Worm (Caenorhabditis elegans) whole organism, L4 larva: Measurements from ENCODE around the gene pals-16.

Experiments
- F49E8.2 ChIP-seq: sonication (generic microtip); optimal IDR thresholded peaks from 2 replicates; lab custom pipeline; 2016; ENCODE audit warnings: missing compliant biosample characterization, mild to moderate bottlenecking, missing genetic modification characterization, borderline replicate concordance
- T20F7.1 ChIP-seq: fragments of 200-800 bp; sonication (Bioruptor generic); optimal IDR thresholded peaks from 2 replicates; lab custom pipeline; 2018; ENCODE audit warnings: mild to moderate bottlenecking, missing genetic modification characterization, missing compliant biosample characterization
- T26A8.4 ChIP-seq: fragments of 200-800 bp; sonication (Bioruptor generic); IDR thresholded peaks from 2 replicates; pipeline ENCODE4 v1.3.6; 2022; ENCODE audit warnings: missing genetic modification characterization, missing compliant biosample characterization
- Y105C5A.15 ChIP-seq: fragments of 200-800 bp; sonication (Bioruptor generic); IDR thresholded peaks from 2 replicates; pipeline ENCODE4 v1.3.6; 2022; ENCODE audit warnings: missing genetic modification characterization, missing compliant biosample characterization
- Y5F2A.4 ChIP-seq: fragments of 200-800 bp; sonication (Bioruptor generic); optimal IDR thresholded peaks from 2 replicates; lab custom pipeline; 2018; ENCODE audit warnings: mild to moderate bottlenecking, missing genetic modification characterization, missing compliant biosample characterization
- aha-1 ChIP-seq: fragments of 150-350 bp; peaks from one replicate; lab custom pipeline; 2014; ENCODE audit warnings: missing biosample characterization, missing genetic modification characterization
- aly-2 ChIP-seq: sonication (generic microtip); optimal IDR thresholded peaks from 2 replicates; lab custom pipeline; 2018; ENCODE audit warnings: missing biosample characterization, missing genetic modification characterization
- ama-1 ChIP-seq: fragments of 150-350 bp; optimal IDR thresholded peaks from 2 replicates; lab custom pipeline; 2014; ENCODE audit warnings: inconsistent platforms, mixed read lengths
- attf-4 ChIP-seq: sonication (generic microtip); optimal IDR thresholded peaks from 3 replicates; lab custom pipeline; 2017; ENCODE audit warnings: missing biosample characterization, missing genetic modification characterization
- ceh-44 ChIP-seq: fragments of 200-800 bp; sonication (Bioruptor generic); IDR thresholded peaks from 2 replicates; pipeline ENCODE4 v1.3.6; 2022; ENCODE audit warnings: missing genetic modification reagents, missing genetic modification characterization, missing compliant biosample characterization
- ceh-62 ChIP-seq: sonication (generic microtip); optimal IDR thresholded peaks from 2 replicates; lab custom pipeline; 2017; ENCODE audit warnings: missing biosample characterization, missing genetic modification characterization
- daf-12 ChIP-seq: fragments of 150-350 bp; optimal IDR thresholded peaks from 2 replicates; lab custom pipeline; 2014; ENCODE audit warnings: missing biosample characterization, missing genetic modification reagents, missing genetic modification characterization
- daf-16 ChIP-seq, 3 experiments: sonication (generic microtip); optimal IDR thresholded peaks; 2 replicates each; lab custom pipeline; 2016 to 2017; ENCODE audit warnings: missing genetic modification characterization in 3 of 3, missing genetic modification reagents in 3 of 3, mild to moderate bottlenecking in 2 of 3, missing compliant biosample characterization in 2 of 3, missing biosample characterization in 1 of 3, moderate library complexity in 1 of 3
- fos-1 ChIP-seq: fragments of 150-350 bp; optimal IDR thresholded peaks from 2 replicates; lab custom pipeline; 2014; ENCODE audit warnings: missing biosample characterization, missing genetic modification characterization
- hmg-1.1 ChIP-seq: fragments of 200-800 bp; sonication (Bioruptor generic); IDR thresholded peaks from 2 replicates; pipeline ENCODE4 v1.3.6; 2022; ENCODE audit warnings: missing genetic modification reagents, missing genetic modification characterization, missing compliant biosample characterization
- lin-1 ChIP-seq: fragments of 200-800 bp; sonication (Bioruptor generic); IDR thresholded peaks from 2 replicates; pipeline ENCODE4 v1.3.6; 2022; ENCODE audit warnings: missing genetic modification reagents, missing genetic modification characterization, missing compliant biosample characterization
- lin-38 ChIP-seq: fragments of 200-800 bp; sonication (Bioruptor generic); IDR thresholded peaks from 2 replicates; pipeline ENCODE4 v1.3.6; 2022; ENCODE audit warnings: missing genetic modification reagents, missing genetic modification characterization, missing compliant biosample characterization
- lir-3 ChIP-seq: sonication (generic microtip); optimal IDR thresholded peaks from 2 replicates; lab custom pipeline; 2016; ENCODE audit warnings: mild to moderate bottlenecking, missing genetic modification characterization, missing compliant biosample characterization
- lsy-2 ChIP-seq, 2 experiments: fragments of 150-350 bp in 1 of 2; sonication (generic microtip) in 1 of 2; optimal IDR thresholded peaks; 2 replicates each; lab custom pipeline; 2014 to 2017; ENCODE audit warnings: missing biosample characterization in 2 of 2, missing genetic modification characterization in 2 of 2
- nhr-102 ChIP-seq: sonication (generic microtip); optimal IDR thresholded peaks from 2 replicates; lab custom pipeline; 2016; ENCODE audit warnings: mild to moderate bottlenecking, missing genetic modification characterization, moderate library complexity, missing compliant biosample characterization
- nhr-28 ChIP-seq: fragments of 150-350 bp; optimal IDR thresholded peaks from 2 replicates; lab custom pipeline; 2014; ENCODE audit warnings: missing biosample characterization, missing genetic modification characterization
- pha-4 ChIP-seq, 2 experiments: fragments of 150-350 bp in 1 of 2; fragments of 200-800 bp in 1 of 2; sonication (Bioruptor generic) in 1 of 2; IDR thresholded peaks in 1 of 2; optimal IDR thresholded peaks in 1 of 2; 2 replicates each; pipeline versions ENCODE4 v1.3.6 to Lab custom; 2014 to 2022; ENCODE audit warnings: missing genetic modification characterization in 2 of 2, missing genetic modification reagents in 2 of 2, missing biosample characterization in 1 of 2, missing compliant biosample characterization in 1 of 2
- pqm-1 ChIP-seq: sonication (generic microtip); optimal IDR thresholded peaks from 2 replicates; lab custom pipeline; 2017; ENCODE audit warnings: missing biosample characterization, missing genetic modification characterization
- snpc-4 ChIP-seq: fragments of 150-350 bp; optimal IDR thresholded peaks from 2 replicates; lab custom pipeline; 2014; ENCODE audit warnings: missing biosample characterization, missing genetic modification characterization
- spr-1 ChIP-seq: sonication (generic microtip); optimal IDR thresholded peaks from 2 replicates; lab custom pipeline; 2016; ENCODE audit warnings: mild to moderate bottlenecking, missing genetic modification characterization, missing compliant biosample characterization
- spr-3 ChIP-seq: fragments of 200-800 bp; sonication (Bioruptor generic); optimal IDR thresholded peaks from 2 replicates; lab custom pipeline; 2018; ENCODE audit warnings: mild to moderate bottlenecking, missing genetic modification characterization, missing compliant biosample characterization
- unc-130 ChIP-seq: sonication (generic microtip); optimal IDR thresholded peaks from 2 replicates; lab custom pipeline; 2016; ENCODE audit warnings: missing genetic modification reagents, missing genetic modification characterization, missing compliant biosample characterization
- unc-39 ChIP-seq: sonication (generic microtip); optimal IDR thresholded peaks from 2 replicates; lab custom pipeline; 2017; ENCODE audit warnings: missing biosample characterization, missing genetic modification characterization
- vab-7 ChIP-seq: fragments of 200-800 bp; sonication (Bioruptor generic); IDR thresholded peaks from 2 replicates; pipeline ENCODE4 v1.3.6; 2022; ENCODE audit warnings: missing genetic modification reagents, missing genetic modification characterization, missing compliant biosample characterization
- ztf-7 ChIP-seq: fragments of 150-350 bp; optimal IDR thresholded peaks from 2 replicates; lab custom pipeline; 2014; ENCODE audit warnings: missing biosample characterization, missing genetic modification characterization

pals-16 gene

ce11 chrIII:1409139-1409538 is 9.4 kb downstream of the pals-16 start, which contains the start of gene Y82E9BR.22:
Gene Y82E9BR.22 (minus strand): TSS chrIII:1409239.
- TF ChIP-seq ceh-44 (GFP tag; lab: Robert Waterston, UW) (no peak), lsy-2 (tag; optimal IDR thresholded peaks at IDR 0.05; lab: Kevin White, UChicago) (no peak), vab-7 (GFP tag; lab: Robert Waterston, UW) (no peak), ztf-7 (no peak), T26A8.4 (GFP tag; lab: Robert Waterston, UW) (no peak), ceh-62 (tag; lab: Kevin White, UChicago) (no peak), Y5F2A.4 (GFP tag; lab: Kevin White, UChicago) (no peak), ama-1 (lab: Kevin White, UChicago) (no peak), Y105C5A.15 (GFP tag; lab: Robert Waterston, UW) (no peak), lin-1 (GFP tag; lab: Robert Waterston, UW) (no peak)

ce11 chrIII:1413125-1413837 is 13.5 kb downstream of the pals-16 start:
- TF ChIP-seq unc-39 (no peak), spr-3 (no peak), lin-38 (peak; percentile 83), fos-1 (tag; lab: Kevin White, UChicago) (no peak), F49E8.2 (tag; lab: Kevin White, UChicago) (peak; percentile 6), hmg-1.1 (GFP tag; lab: Robert Waterston, UW) (no peak)
- TF ChIP-seq, all 104 proteins: peak for 2

DNA sequence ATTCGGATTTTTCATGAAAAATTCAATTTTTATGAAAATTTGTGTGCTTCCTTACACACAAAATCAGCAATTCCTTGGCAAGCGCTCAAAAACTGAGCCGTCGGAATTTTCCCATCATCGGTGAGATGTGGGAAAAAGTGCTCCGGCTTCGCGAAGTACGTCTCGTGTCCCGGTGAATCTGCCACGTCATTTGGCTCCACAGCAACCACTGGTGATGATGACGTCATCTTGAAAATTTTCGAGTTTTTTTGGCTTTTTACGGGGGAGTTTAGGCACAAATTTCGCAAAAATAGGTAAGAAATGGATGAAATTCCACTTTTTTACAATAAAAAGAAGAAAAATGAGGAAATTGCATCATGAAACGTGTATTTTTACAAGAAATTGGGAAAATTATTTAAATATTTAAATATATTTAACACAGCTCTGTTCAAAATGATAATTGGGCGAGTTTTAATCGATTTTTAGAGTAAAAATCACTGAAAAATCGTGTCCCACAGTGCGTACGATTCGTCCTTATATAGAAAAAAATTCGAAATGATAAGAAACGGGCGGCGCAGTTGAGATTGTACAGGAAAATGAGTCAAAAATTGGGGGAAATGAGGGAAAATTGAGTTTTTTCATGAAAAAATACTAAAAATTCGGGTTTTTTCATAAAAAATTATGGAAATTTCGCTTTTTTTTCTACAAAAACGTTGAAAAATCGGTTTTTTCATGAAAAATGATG is 14.3 kb downstream of the pals-16 start, which contains the start of gene Y82E9BR.14:
Gene Y82E9BR.14 (minus strand): TSS at position 227 of the 724 bp plus-strand sequence.
- TF ChIP-seq nhr-28 (tag; lab: Kevin White, UChicago), result peak; percentile 20
- no peak for TF ChIP-seq unc-130 (GFP tag; lab: Kevin White, UChicago)
- no peak for TF ChIP-seq snpc-4 (tag; lab: Kevin White, UChicago)
- TF ChIP-seq attf-4, result no peak
- peak; percentile 13 for TF ChIP-seq ama-1 (lab: Kevin White, UChicago)
- TF ChIP-seq lin-38, result no peak
- no peak for TF ChIP-seq Y105C5A.15 (GFP tag; lab: Robert Waterston, UW)
- TF ChIP-seq daf-16 (GFP tag; optimal IDR thresholded peaks at IDR 0.05; lab: Kevin White, UChicago), result no peak
- TF ChIP-seq daf-16 (tag; optimal IDR thresholded peaks at IDR 0.05; lab: Kevin White, UChicago), result peak; percentile 18
- no peak for TF ChIP-seq aly-2
- no peak for TF ChIP-seq pha-4 (GFP tag; IDR thresholded peaks at IDR 0.05; lab: Robert Waterston, UW)
- no peak for TF ChIP-seq pha-4 (tag; optimal IDR thresholded peaks at IDR 0.05; lab: Kevin White, UChicago)
- no peak for TF ChIP-seq ceh-62 (tag; lab: Kevin White, UChicago)
- peak; percentile 14 for TF ChIP-seq T20F7.1
- peak; percentile 66 for TF ChIP-seq pqm-1 (tag; lab: Kevin White, UChicago)
- no peak for TF ChIP-seq lsy-2 (tag; optimal IDR thresholded peaks at IDR 0.05; lab: Kevin White, UChicago)

DNA sequence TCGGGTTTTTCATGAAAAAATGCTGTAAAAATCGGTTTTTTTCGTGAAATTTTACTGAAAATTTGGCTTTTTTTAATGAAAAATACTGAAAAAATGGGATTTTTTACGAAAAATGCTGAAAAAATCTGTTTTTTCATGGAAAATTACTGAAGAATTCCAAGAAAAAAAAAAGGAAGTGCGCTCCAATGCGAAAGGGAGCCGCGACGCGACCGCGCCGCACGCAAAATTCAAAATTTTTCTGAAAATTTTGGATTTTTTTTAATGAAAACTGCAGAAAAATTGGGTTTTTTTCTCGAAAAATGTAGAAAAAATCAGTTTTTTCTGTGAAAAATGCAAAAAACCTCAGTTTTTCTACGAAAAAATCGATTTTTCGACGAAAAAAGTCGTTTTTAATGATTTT is 16.8 kb downstream of the pals-16 start:
- TF ChIP-seq lir-3 (no peak), fos-1 (tag; lab: Kevin White, UChicago) (no peak), daf-12 (no peak), lin-38 (peak; percentile 61)

DNA sequence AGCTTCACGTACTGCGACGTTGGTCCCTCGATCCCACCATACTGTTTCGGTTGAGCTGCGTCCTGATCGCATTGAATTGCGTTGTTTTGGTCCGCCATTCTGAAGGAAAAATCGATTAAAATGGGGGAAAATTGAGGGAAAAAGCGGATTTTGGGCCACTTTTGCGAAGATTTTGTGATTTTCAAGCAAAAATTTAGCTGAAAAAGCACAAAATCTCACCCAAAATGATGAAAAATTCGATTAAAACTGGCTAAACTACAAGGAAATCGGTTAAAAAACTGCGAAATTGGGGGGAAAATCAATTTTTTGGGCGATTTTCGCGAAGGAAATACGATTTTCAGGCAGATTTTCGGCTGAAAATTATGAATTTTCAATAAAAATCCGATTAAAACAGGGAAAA is 17.3 kb downstream of the pals-16 start, which contains the start of gene elc-1:
Gene elc-1 (minus strand): TSS at position 101 of the 400 bp plus-strand sequence.
- TF ChIP-seq aha-1 (peak; percentile 87), nhr-102 (tag; lab: Kevin White, UChicago) (no peak), spr-1 (tag; lab: Kevin White, UChicago) (no peak)
